Fruit fly (Drosophila melanogaster) whole organism, pupa: Measurements from ENCODE around the gene SCCRO.

Experiments used
- CG17806 ChIP-seq: fragments of 200-800 bp; sonication (Bioruptor generic); optimal IDR thresholded peaks from 2 replicates; lab custom pipeline; 2018; ENCODE audit warnings: missing biosample characterization, mild to moderate bottlenecking, missing genetic modification characterization, moderate library complexity
- fd96Ca ChIP-seq: fragments of 200-800 bp; sonication (Bioruptor generic); IDR thresholded peaks from 3 replicates; pipeline ENCODE4 v1.3.6; 2022; ENCODE audit warnings: missing biosample characterization, missing genetic modification characterization

- no peak for TF ChIP-seq fd96Ca
- no peak for TF ChIP-seq CG17806 (tag; lab: Kevin White, UChicago)
These were observed 26.5 kb downstream of the SCCRO start for dm6 chr3L:15589746-15590145.
